Fruit fly (Drosophila melanogaster): ENCODE results near the gene CG33003.
A peak's percentile ranks its signal among the peaks of the same experiment; 100 is the strongest.

Gene CG33003

DNA sequence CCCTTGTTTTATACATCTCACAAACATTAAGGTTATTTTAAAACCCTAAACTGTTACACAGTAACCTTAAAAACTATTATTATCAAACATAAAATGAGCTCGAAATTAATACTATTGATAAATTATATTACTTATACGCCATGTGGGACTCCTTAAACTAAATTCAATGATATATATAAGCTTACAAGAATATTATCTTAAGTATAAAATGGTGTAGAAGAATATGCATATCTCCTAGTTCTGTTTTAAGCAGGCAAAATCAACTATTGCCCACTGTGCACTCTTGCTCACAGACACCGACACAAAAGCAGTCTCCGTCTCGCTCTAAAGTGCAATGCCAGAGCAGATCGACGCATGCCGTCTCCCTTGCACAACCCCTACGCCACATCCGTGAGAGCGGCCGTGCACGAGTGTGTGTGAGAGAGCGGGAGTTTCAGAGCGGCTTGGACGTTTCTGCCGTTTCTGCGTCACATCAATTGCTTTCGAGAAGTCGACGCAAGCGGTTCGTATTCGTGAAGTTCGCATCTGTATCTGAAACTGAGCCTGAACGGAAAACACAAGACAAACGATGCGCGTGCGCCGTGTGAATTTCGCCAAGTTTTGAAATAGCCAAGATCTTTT, 29.1 kb upstream of the CG33003 start (continued):
- TF ChIP-seq CG7963 (GFP tag; IDR thresholded peaks at IDR 0.05; ENCODE audit: partially characterized antibody) (peak; percentile 62; the same call in 1 of the 3 replicates), Hmx (GFP tag; optimal IDR thresholded peaks at IDR 0.05) (no peak), Ets97D (GFP tag; optimal IDR thresholded peaks at IDR 0.05) (no peak), jumu (GFP tag; optimal IDR thresholded peaks at IDR 0.05) (no peak), CG7556 (GFP tag; optimal IDR thresholded peaks at IDR 0.05) (peak; percentile 75), unpg (GFP tag; optimal IDR thresholded peaks at IDR 0.05) (peak; percentile 70), CG13123 (GFP tag; optimal IDR thresholded peaks at IDR 0.05) (no peak), maf-S (GFP tag; optimal IDR thresholded peaks at IDR 0.05) (no peak), CG1602 (GFP tag; optimal IDR thresholded peaks at IDR 0.05) (peak; percentile 53), CG11560 (tag; IDR thresholded peaks at IDR 0.05) (no peak), pb (GFP tag; optimal IDR thresholded peaks at IDR 0.05) (no peak), pum (GFP tag; optimal IDR thresholded peaks at IDR 0.05) (no peak), CG9215 (GFP tag; IDR thresholded peaks at IDR 0.05) (no peak), luna (GFP tag; optimal IDR thresholded peaks at IDR 0.05) (no peak), CG6683 (GFP tag; optimal IDR thresholded peaks at IDR 0.05) (no peak), Atf3 (GFP tag; optimal IDR thresholded peaks at IDR 0.05) (peak; percentile 2), CG17361 (GFP tag; IDR thresholded peaks at IDR 0.05) (peak; percentile 87; the same call in 2 of the 3 replicates), sim (GFP tag; IDR thresholded peaks at IDR 0.05) (peak; percentile 25; the same call in 1 of the 2 replicates), Mes4 (GFP tag; optimal IDR thresholded peaks at IDR 0.05) (no peak), Taf1 (GFP tag; IDR thresholded peaks at IDR 0.05) (no peak), Dad (GFP tag; optimal IDR thresholded peaks at IDR 0.05) (peak; percentile 2), al (GFP tag; IDR thresholded peaks at IDR 0.05) (no peak), CG5953 (GFP tag; IDR thresholded peaks at IDR 0.05) (no peak), jing (GFP tag; optimal IDR thresholded peaks at IDR 0.05) (no peak), CG3407 (GFP tag; optimal IDR thresholded peaks at IDR 0.05) (peak; percentile 66), CG11247 (GFP tag; IDR thresholded peaks at IDR 0.05) (no peak), Ravus (GFP tag; IDR thresholded peaks at IDR 0.05) (no peak), Scr (GFP tag; IDR thresholded peaks at IDR 0.05; ENCODE audit: partially characterized antibody) (0 out of 2 replicates have a peak, but pooled peaks have one; percentile 15), CG9609 (GFP tag; optimal IDR thresholded peaks at IDR 0.05) (no peak), Drgx (GFP tag; IDR thresholded peaks at IDR 0.05) (no peak), Stat92E (GFP tag; optimal IDR thresholded peaks at IDR 0.05) (peak in 1 of 3 experiments; percentile 71), ems (GFP tag; optimal IDR thresholded peaks at IDR 0.05) (no peak), ac (GFP tag; optimal IDR thresholded peaks at IDR 0.05) (peak; percentile 69), jigr1 (GFP tag; IDR thresholded peaks at IDR 0.05) (0 out of 3 replicates have a peak, but pooled peaks have one; percentile 35), pfk (GFP tag; optimal IDR thresholded peaks at IDR 0.05) (no peak), CG11504 (tag; optimal IDR thresholded peaks at IDR 0.05) (peak; percentile 78), gro (GFP tag; optimal IDR thresholded peaks at IDR 0.05) (no peak), YL-1 (GFP tag; optimal IDR thresholded peaks at IDR 0.05) (peak; percentile 19), fd102C (GFP tag; optimal IDR thresholded peaks at IDR 0.05) (peak; percentile 39), psq (GFP tag; optimal IDR thresholded peaks at IDR 0.05) (no peak), Dll (GFP tag; IDR thresholded peaks at IDR 0.05; ENCODE audit: partially characterized antibody) (0 out of 4 replicates have a peak, but pooled peaks have one; percentile 37), eyg (GFP tag; optimal IDR thresholded peaks at IDR 0.05) (no peak), CG1233 (GFP tag; optimal IDR thresholded peaks at IDR 0.05) (peak; percentile 51), sna (GFP tag; IDR thresholded peaks at IDR 0.05; ENCODE audit: partially characterized antibody) (no peak), Awh (GFP tag; IDR thresholded peaks at IDR 0.05) (peak; percentile 33; the same call in 1 of the 2 replicates), Sry-β (GFP tag; optimal IDR thresholded peaks at IDR 0.05) (peak; percentile 40), CG17328 (GFP tag; IDR thresholded peaks at IDR 0.05) (no peak), CG4730 (GFP tag; IDR thresholded peaks at IDR 0.05) (no peak), CG8765 (GFP tag; IDR thresholded peaks at IDR 0.05) (peak; percentile 47; the same call in 1 of the 2 replicates), nom (GFP tag; optimal IDR thresholded peaks at IDR 0.05) (peak; percentile 59)
